Fruit fly (Drosophila melanogaster) whole organism, embryonic: ENCODE measurements around the gene pr.

Experiments used
- Aef1 ChIP-seq: fragments of 200-800 bp; sonication (Bioruptor generic); IDR thresholded peaks from 3 replicates; pipeline ENCODE4 v1.3.6; 2022; ENCODE audit warnings: missing biosample characterization, missing genetic modification characterization
- Awh ChIP-seq: fragments of 200-800 bp; sonication (Bioruptor generic); IDR thresholded peaks from 2 replicates; pipeline ENCODE4, ENCODE4 v1.3.6; 2022; ENCODE audit warnings: missing biosample characterization, missing genetic modification characterization
- CG10462 ChIP-seq: fragments of 200-800 bp; sonication (Bioruptor generic); optimal IDR thresholded peaks from 2 replicates; lab custom pipeline; 2016; ENCODE audit warnings: missing biosample characterization, missing genetic modification characterization
- CG12219 ChIP-seq: fragments of 200-800 bp; sonication (Bioruptor generic); optimal IDR thresholded peaks from 3 replicates; lab custom pipeline; 2018; ENCODE audit warnings: missing biosample characterization, mild to moderate bottlenecking, missing genetic modification characterization
- CG12299 ChIP-seq: fragments of 200-800 bp; sonication (Bioruptor generic); optimal IDR thresholded peaks from 2 replicates; lab custom pipeline; 2018; ENCODE audit warnings: missing biosample characterization, mild to moderate bottlenecking, missing genetic modification characterization
- CG12769 ChIP-seq: fragments of 200-800 bp; sonication (Bioruptor generic); optimal IDR thresholded peaks from 2 replicates; lab custom pipeline; 2019; ENCODE audit warnings: missing biosample characterization, mild to moderate bottlenecking, missing genetic modification characterization, moderate library complexity
- CG14710 ChIP-seq: fragments of 200-800 bp; sonication (Bioruptor generic); optimal IDR thresholded peaks from 3 replicates; lab custom pipeline; 2019; ENCODE audit warnings: missing biosample characterization, mild to moderate bottlenecking, missing genetic modification characterization, moderate library complexity
- CG14965 ChIP-seq: fragments of 200-800 bp; sonication (Bioruptor generic); optimal IDR thresholded peaks from 2 replicates; lab custom pipeline; 2016; ENCODE audit warnings: missing biosample characterization, missing genetic modification characterization, borderline replicate concordance
- CG15073 ChIP-seq: fragments of 200-800 bp; sonication (Bioruptor generic); optimal IDR thresholded peaks from 2 replicates; lab custom pipeline; 2016; ENCODE audit warnings: missing biosample characterization, missing genetic modification characterization
- CG16863 ChIP-seq: fragments of 200-800 bp; sonication (Bioruptor generic); optimal IDR thresholded peaks from 3 replicates; lab custom pipeline; 2016; ENCODE audit warnings: missing biosample characterization, missing genetic modification characterization
- CG18476 ChIP-seq: fragments of 200-800 bp; sonication (Bioruptor generic); optimal IDR thresholded peaks from 2 replicates; lab custom pipeline; 2016; ENCODE audit warnings: missing biosample characterization, mild to moderate bottlenecking, missing genetic modification characterization
- CG18764 ChIP-seq: fragments of 200-800 bp; sonication (Bioruptor generic); optimal IDR thresholded peaks from 3 replicates; lab custom pipeline; 2016; ENCODE audit warnings: missing biosample characterization, missing genetic modification characterization
- CG30020 ChIP-seq: fragments of 200-800 bp; optimal IDR thresholded peaks from 2 replicates; lab custom pipeline; 2019; ENCODE audit warnings: missing biosample characterization, mild to moderate bottlenecking, missing genetic modification characterization, moderate library complexity
- CG32532 ChIP-seq: fragments of 200-800 bp; sonication (Bioruptor generic); IDR thresholded peaks from 2 replicates; pipeline ENCODE4 v1.3.6; 2022; ENCODE audit warnings: missing biosample characterization, missing genetic modification characterization
- CG34376 ChIP-seq: fragments of 200-800 bp; sonication (Bioruptor generic); optimal IDR thresholded peaks from 2 replicates; lab custom pipeline; 2018; ENCODE audit warnings: missing biosample characterization, mild to moderate bottlenecking, missing genetic modification characterization
- CG43689 ChIP-seq: fragments of 200-800 bp; sonication (Bioruptor generic); IDR thresholded peaks from 2 replicates; pipeline ENCODE4 v1.3.6; 2022; ENCODE audit warnings: missing biosample characterization, missing genetic modification characterization
- CG7839 ChIP-seq: fragments of 200-800 bp; sonication (Bioruptor generic); optimal IDR thresholded peaks from 3 replicates; lab custom pipeline; 2018; ENCODE audit warnings: missing biosample characterization, mild to moderate bottlenecking, missing genetic modification characterization, moderate library complexity
- CG8290 ChIP-seq, 3 experiments: fragments of 200-800 bp; sonication (Bioruptor generic); optimal IDR thresholded peaks; 2 replicates each; lab custom pipeline; 2016 to 2019; ENCODE audit warnings: missing biosample characterization in 3 of 3, missing genetic modification characterization in 3 of 3, mild to moderate bottlenecking in 2 of 3, moderate library complexity in 1 of 3
- CG9797 ChIP-seq: fragments of 200-800 bp; sonication (Bioruptor generic); optimal IDR thresholded peaks from 3 replicates; lab custom pipeline; 2018; ENCODE audit warnings: missing biosample characterization, mild to moderate bottlenecking, missing genetic modification characterization
- Dbx ChIP-seq: fragments of 200-800 bp; sonication (Bioruptor generic); IDR thresholded peaks from 3 replicates; pipeline ENCODE4 v1.3.6; 2022; ENCODE audit warnings: missing biosample characterization, missing genetic modification characterization
- Dll ChIP-seq: fragments of 200-800 bp; sonication (Bioruptor generic); IDR thresholded peaks from 4 replicates; pipeline ENCODE4 v1.3.6; 2022; ENCODE audit warnings: missing biosample characterization, missing genetic modification characterization; ENCODE audit not compliant: partially characterized antibody
- Elba2 ChIP-seq: fragments of 200-800 bp; sonication (Bioruptor generic); optimal IDR thresholded peaks from 3 replicates; lab custom pipeline; 2016; ENCODE audit warnings: missing biosample characterization, missing genetic modification characterization
- HmgD ChIP-seq: fragments of 200-800 bp; sonication (Bioruptor generic); optimal IDR thresholded peaks from 3 replicates; lab custom pipeline; 2016; ENCODE audit warnings: missing biosample characterization, missing genetic modification characterization
- Mes4 ChIP-seq: fragments of 200-800 bp; sonication (Bioruptor generic); optimal IDR thresholded peaks from 2 replicates; lab custom pipeline; 2016; ENCODE audit warnings: missing biosample characterization, missing genetic modification characterization
- Neu2 ChIP-seq: fragments of 200-800 bp; sonication (Bioruptor generic); optimal IDR thresholded peaks from 3 replicates; lab custom pipeline; 2016; ENCODE audit warnings: missing biosample characterization, missing genetic modification characterization, borderline replicate concordance
- Ravus ChIP-seq: fragments of 200-800 bp; sonication (Bioruptor generic); IDR thresholded peaks from 2 replicates; pipeline ENCODE4 v1.3.6; 2022; ENCODE audit warnings: missing biosample characterization, missing genetic modification characterization
- Side ChIP-seq: fragments of 200-800 bp; sonication (Bioruptor generic); optimal IDR thresholded peaks from 2 replicates; lab custom pipeline; 2016; ENCODE audit warnings: missing biosample characterization, missing genetic modification characterization
- Spps ChIP-seq: fragments of 200-800 bp; sonication (Bioruptor generic); optimal IDR thresholded peaks from 2 replicates; lab custom pipeline; 2018; ENCODE audit warnings: missing biosample characterization, mild to moderate bottlenecking, missing genetic modification characterization
- Sry-β ChIP-seq: fragments of 200-800 bp; sonication (Bioruptor generic); optimal IDR thresholded peaks from 2 replicates; lab custom pipeline; 2018; ENCODE audit warnings: missing biosample characterization, mild to moderate bottlenecking, missing genetic modification characterization, moderate library complexity
- bigmax ChIP-seq: fragments of 200-800 bp; sonication (Bioruptor generic); optimal IDR thresholded peaks from 2 replicates; lab custom pipeline; 2018; ENCODE audit warnings: missing biosample characterization, mild to moderate bottlenecking, missing genetic modification characterization
- caup ChIP-seq: fragments of 200-800 bp; sonication (Bioruptor generic); optimal IDR thresholded peaks from 3 replicates; lab custom pipeline; 2017; ENCODE audit warnings: missing biosample characterization, mild to moderate bottlenecking, missing genetic modification characterization, moderate library complexity; ENCODE audit not compliant: severe bottlenecking
- eve ChIP-seq, 2 experiments: fragments of >200 bp; optimal IDR thresholded peaks; 2 replicates each; lab custom pipeline; 2017; ENCODE audit warnings: missing biosample characterization in 2 of 2, missing genetic modification characterization in 2 of 2
- gcm ChIP-seq: fragments of 200-800 bp; sonication (Bioruptor generic); optimal IDR thresholded peaks from 2 replicates; lab custom pipeline; 2019; ENCODE audit warnings: missing biosample characterization, mild to moderate bottlenecking, missing genetic modification characterization, moderate library complexity
- grau ChIP-seq: fragments of 200-800 bp; optimal IDR thresholded peaks from 3 replicates; lab custom pipeline; 2019; ENCODE audit warnings: missing biosample characterization, mild to moderate bottlenecking, missing genetic modification characterization, moderate library complexity
- grn ChIP-seq: fragments of 200-800 bp; sonication (Bioruptor generic); optimal IDR thresholded peaks from 3 replicates; lab custom pipeline; 2017; ENCODE audit warnings: missing biosample characterization, missing genetic modification characterization
- gsb-n ChIP-seq: fragments of 200-800 bp; sonication (Bioruptor generic); optimal IDR thresholded peaks from 3 replicates; lab custom pipeline; 2018; ENCODE audit warnings: missing biosample characterization, mild to moderate bottlenecking, missing genetic modification characterization
- hkb ChIP-seq, 2 experiments: fragments of 200-800 bp in 1 of 2; fragments of >200 bp in 1 of 2; sonication (Bioruptor generic) in 1 of 2; IDR thresholded peaks in 1 of 2; optimal IDR thresholded peaks in 1 of 2; 2 replicates each; pipeline versions ENCODE4 v1.3.6 to Lab custom; 2017 to 2022; ENCODE audit warnings: missing biosample characterization in 1 of 2, missing genetic modification characterization in 1 of 2
- ken ChIP-seq: fragments of 200-800 bp; sonication (Bioruptor generic); IDR thresholded peaks from 3 replicates; pipeline ENCODE4 v1.3.6; 2022; ENCODE audit warnings: missing biosample characterization, missing genetic modification characterization
- klu ChIP-seq: fragments of 200-800 bp; sonication (Bioruptor generic); IDR thresholded peaks from 2 replicates; pipeline ENCODE4 v1.3.6; 2022; ENCODE audit warnings: missing biosample characterization, missing genetic modification characterization
- lola ChIP-seq, 3 experiments: fragments of >200 bp in 2 of 3; fragments of 200-800 bp in 1 of 3; sonication (Bioruptor generic) in 1 of 3; optimal IDR thresholded peaks; 2 replicates each; lab custom pipeline; 2017 to 2019; ENCODE audit warnings: missing biosample characterization in 3 of 3, missing genetic modification characterization in 3 of 3, mild to moderate bottlenecking in 1 of 3, moderate library complexity in 1 of 3
- luna ChIP-seq: fragments of 200-800 bp; sonication (Bioruptor generic); optimal IDR thresholded peaks from 2 replicates; lab custom pipeline; 2016; ENCODE audit warnings: missing biosample characterization, missing genetic modification characterization
- mam ChIP-seq: fragments of 200-800 bp; sonication (Bioruptor generic); optimal IDR thresholded peaks from 3 replicates; lab custom pipeline; 2016; ENCODE audit warnings: missing biosample characterization, missing genetic modification characterization
- odd ChIP-seq: fragments of 200-800 bp; sonication (Bioruptor generic); optimal IDR thresholded peaks from 2 replicates; lab custom pipeline; 2017; ENCODE audit warnings: missing biosample characterization, mild to moderate bottlenecking, missing genetic modification characterization
- pros ChIP-seq: fragments of 200-800 bp; sonication (Bioruptor generic); optimal IDR thresholded peaks from 3 replicates; lab custom pipeline; 2019; ENCODE audit warnings: missing biosample characterization, mild to moderate bottlenecking, missing genetic modification characterization, moderate library complexity
- psq ChIP-seq: fragments of 200-800 bp; sonication (Bioruptor generic); optimal IDR thresholded peaks from 2 replicates; lab custom pipeline; 2017; ENCODE audit warnings: missing biosample characterization, missing genetic modification characterization
- pum ChIP-seq: fragments of 200-800 bp; sonication (Bioruptor generic); optimal IDR thresholded peaks from 2 replicates; lab custom pipeline; 2016; ENCODE audit warnings: missing biosample characterization, missing genetic modification characterization
- ro ChIP-seq: fragments of 200-800 bp; sonication (Bioruptor generic); IDR thresholded peaks from 2 replicates; pipeline ENCODE4 v1.3.6; 2022; ENCODE audit warnings: missing biosample characterization, missing genetic modification characterization
- salm ChIP-seq: fragments of 200-800 bp; sonication (Bioruptor generic); optimal IDR thresholded peaks from 2 replicates; lab custom pipeline; 2018; ENCODE audit warnings: missing biosample characterization, mild to moderate bottlenecking, missing genetic modification characterization
- wek ChIP-seq: fragments of 200-800 bp; sonication (Bioruptor generic); optimal IDR thresholded peaks from 3 replicates; lab custom pipeline; 2018; ENCODE audit warnings: missing biosample characterization, mild to moderate bottlenecking, missing genetic modification characterization, moderate library complexity

The pr gene

dm6 chr2L:20061018-20061657, 14.1 kb downstream of the pr start, which contains the start of the genes barr and lok (continued):
- no peak for TF ChIP-seq HmgD (GFP tag; lab: Kevin White, UChicago)
- peak; percentile 57 for TF ChIP-seq CG8290 (GFP tag; optimal IDR thresholded peaks at IDR 0.05; lab: Kevin White, UChicago)
- peak in 1 of 2 experiments; percentile 33 for TF ChIP-seq CG8290 (tag; optimal IDR thresholded peaks at IDR 0.05; lab: Kevin White, UChicago)
- TF ChIP-seq CG7839 (tag; lab: Kevin White, UChicago): peak; percentile 63
- TF ChIP-seq CG32532: peak; percentile 33; the same call in 1 of the 2 replicates
- TF ChIP-seq CG14965 (GFP tag; lab: Kevin White, UChicago): no peak
- TF ChIP-seq pum: peak; percentile 67
- TF ChIP-seq CG18764 (GFP tag; lab: Kevin White, UChicago): no peak
- peak in 1 of 3 experiments; percentile 59 for TF ChIP-seq lola (GFP tag; optimal IDR thresholded peaks at IDR 0.05; lab: Kevin White, UChicago)
- TF ChIP-seq Aef1 (GFP tag; lab: Robert Waterston, UW): peak; percentile 51
- no peak for TF ChIP-seq odd
- no peak for TF ChIP-seq Mes4 (GFP tag; lab: Kevin White, UChicago)
- no peak for TF ChIP-seq CG34376 (GFP tag; lab: Kevin White, UChicago)
- no peak for TF ChIP-seq Dll (GFP tag; lab: Robert Waterston, UW)
- peak; percentile 66 for TF ChIP-seq CG30020 (tag; lab: Kevin White, UChicago)
- peak; percentile 60 for TF ChIP-seq CG18476
- no peak for TF ChIP-seq grn (GFP tag; lab: Kevin White, UChicago)
- peak; percentile 2 for TF ChIP-seq Side (GFP tag; lab: Kevin White, UChicago)
- no peak for TF ChIP-seq CG9797 (GFP tag; lab: Kevin White, UChicago)
- no peak for TF ChIP-seq Elba2 (GFP tag; lab: Kevin White, UChicago)
- TF ChIP-seq mam: peak; percentile 72
- peak; percentile 42 for TF ChIP-seq CG16863 (GFP tag; lab: Kevin White, UChicago)
- peak; percentile 78 for TF ChIP-seq CG14710 (tag; lab: Kevin White, UChicago)
- peak; percentile 63; the same call in 2 of the 3 replicates for TF ChIP-seq Dbx (GFP tag; lab: Robert Waterston, UW)
- no peak for TF ChIP-seq pros (GFP tag; lab: Kevin White, UChicago)
- no peak for TF ChIP-seq bigmax (GFP tag; lab: Kevin White, UChicago)
- TF ChIP-seq caup (GFP tag; lab: Kevin White, UChicago): no peak
- TF ChIP-seq ken (GFP tag; lab: Robert Waterston, UW): no peak
- TF ChIP-seq luna (GFP tag; lab: Kevin White, UChicago): no peak
- TF ChIP-seq CG12299: no peak
- TF ChIP-seq CG15073 (GFP tag; lab: Kevin White, UChicago): no peak
- TF ChIP-seq ro: no peak
- TF ChIP-seq Spps (tag; lab: Kevin White, UChicago): no peak
- peak; percentile 1 for TF ChIP-seq Neu2
- no peak for TF ChIP-seq hkb (optimal IDR thresholded peaks at IDR 0.05; lab: Kevin White, UChicago)
- no peak for TF ChIP-seq hkb (GFP tag; IDR thresholded peaks at IDR 0.05; lab: Robert Waterston, UW)
- peak; percentile 44 for TF ChIP-seq psq (GFP tag; lab: Kevin White, UChicago)
- TF ChIP-seq grau (tag; lab: Kevin White, UChicago): peak; percentile 60
- no peak for TF ChIP-seq CG12219 (GFP tag; lab: Kevin White, UChicago)
- no peak for TF ChIP-seq Ravus (GFP tag; lab: Robert Waterston, UW)
- no peak for TF ChIP-seq gsb-n (tag; lab: Kevin White, UChicago)
- TF ChIP-seq CG12769: no peak
- peak; percentile 95 for TF ChIP-seq Sry-β (GFP tag; lab: Kevin White, UChicago)
- no peak for TF ChIP-seq wek
- no peak for TF ChIP-seq gcm (GFP tag; lab: Kevin White, UChicago)
- TF ChIP-seq salm (tag; lab: Kevin White, UChicago): no peak
- TF ChIP-seq klu (GFP tag; lab: Robert Waterston, UW): peak; percentile 34; the same call in 1 of the 2 replicates
- no peak for TF ChIP-seq CG43689 (GFP tag; lab: Robert Waterston, UW)
- TF ChIP-seq eve (GFP tag; optimal IDR thresholded peaks at IDR 0.05; lab: Kevin White, UChicago): no peak
- peak; percentile 41 for TF ChIP-seq CG10462 (GFP tag; lab: Kevin White, UChicago)
- TF ChIP-seq Awh (GFP tag; lab: Robert Waterston, UW): no peak
